Worm (Caenorhabditis elegans): ENCODE results near the gene crn-3.

Gene crn-3

DNA sequence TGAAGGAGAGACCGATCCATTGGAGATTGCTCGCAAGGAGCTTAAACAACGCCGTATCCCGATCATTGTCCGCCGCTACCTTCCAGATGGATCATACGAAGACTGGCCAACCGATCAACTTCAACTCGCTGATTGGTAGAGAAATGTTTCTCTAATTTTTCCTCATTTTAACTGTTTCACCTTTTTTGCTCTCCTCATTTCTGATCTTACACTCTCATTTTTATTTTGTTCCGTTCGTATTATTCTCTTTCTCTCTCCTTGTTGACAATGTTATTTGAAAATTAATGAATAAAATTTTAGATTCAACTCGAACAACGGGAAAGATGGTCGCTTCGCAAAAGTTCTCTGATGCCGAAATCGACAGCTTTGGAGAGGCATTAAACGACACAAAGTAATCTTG lies 8.2 kb upstream of the crn-3 start, which contains the start of gene dohh-1:
Gene dohh-1 (plus strand): TSS at position 301 of the 400 bp plus-strand sequence.
- no peak for TF ChIP-seq atf-7 (tag; optimal IDR thresholded peaks at IDR 0.05)
- TF ChIP-seq K12H6.12 (tag; optimal IDR thresholded peaks at IDR 0.05), result no peak
- no peak for TF ChIP-seq attf-6 (GFP tag; IDR thresholded peaks at IDR 0.05)
- no peak for TF ChIP-seq D2030.7 (GFP tag; IDR thresholded peaks at IDR 0.05)
- no peak for TF ChIP-seq madf-3 (GFP tag; IDR thresholded peaks at IDR 0.05)
- no peak for TF ChIP-seq ztf-6 (GFP tag; IDR thresholded peaks at IDR 0.05)
- no peak for TF ChIP-seq C17E4.6 (GFP tag; IDR thresholded peaks at IDR 0.05)
- TF ChIP-seq Y79H2A.3 (GFP tag; conservative IDR thresholded peaks at IDR 0.05), result no peak
- TF ChIP-seq Y67H2A.10 (GFP tag; conservative IDR thresholded peaks at IDR 0.05), result no peak
- TF ChIP-seq hrde-1 (tag; optimal IDR thresholded peaks at IDR 0.05; ENCODE audit: borderline replicate concordance), result no peak
- TF ChIP-seq F10E7.11 (tag; optimal IDR thresholded peaks at IDR 0.05), result no peak
- no peak for TF ChIP-seq let-607 (tag; optimal IDR thresholded peaks at IDR 0.05)
- TF ChIP-seq bed-1 (GFP tag; IDR thresholded peaks at IDR 0.05), result no peak
- no peak for TF ChIP-seq ceh-58 (GFP tag; IDR thresholded peaks at IDR 0.05)
- TF ChIP-seq somi-1 (GFP tag; optimal IDR thresholded peaks at IDR 0.05), result no peak
- no peak for TF ChIP-seq hlh-26 (GFP tag; conservative IDR thresholded peaks at IDR 0.05)
- TF ChIP-seq ama-1 (optimal IDR thresholded peaks at IDR 0.05), result no peak
- no peak for TF ChIP-seq ama-1 (GFP tag; optimal IDR thresholded peaks at IDR 0.05)

DNA sequence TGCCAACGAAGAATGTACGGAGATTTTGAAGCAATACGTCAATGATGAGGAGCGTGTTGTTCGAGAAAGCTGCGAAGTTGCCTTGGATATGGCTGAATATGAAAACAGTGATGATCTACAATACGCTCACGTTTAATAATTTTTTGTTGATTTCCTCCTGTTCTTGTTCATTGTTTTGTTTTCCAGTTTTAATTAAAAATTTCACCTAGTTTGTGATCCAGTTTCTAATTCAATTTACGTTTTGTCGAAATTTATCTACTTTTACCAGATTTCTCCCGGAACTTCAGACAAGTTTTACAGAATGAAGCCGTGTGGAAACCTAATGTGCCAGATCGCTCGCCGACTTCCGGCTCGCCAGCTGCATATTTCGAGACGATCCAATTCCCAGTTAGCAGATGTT lies 7.0 kb upstream of the crn-3 start, which contains the start of gene dap-3:
Gene dap-3 (plus strand): TSS at position 301 of the 400 bp plus-strand sequence.
- no peak for TF ChIP-seq egl-18 (GFP tag; IDR thresholded peaks at IDR 0.05)

- TF ChIP-seq egl-44 (GFP tag; IDR thresholded peaks at IDR 0.05) (no peak), lir-1 (GFP tag; conservative IDR thresholded peaks at IDR 0.05) (no peak), F57C9.4 (tag; optimal IDR thresholded peaks at IDR 0.05) (no peak), mcd-1 (GFP tag; IDR thresholded peaks at IDR 0.05) (no peak), tlf-1 (GFP tag; optimal IDR thresholded peaks at IDR 0.05) (no peak), attf-3 (GFP tag; conservative IDR thresholded peaks at IDR 0.05) (no peak), hsf-1 (GFP tag; IDR thresholded peaks at IDR 0.05) (no peak), B0035.1 (tag; optimal IDR thresholded peaks at IDR 0.05) (no peak), snpc-1.1 (tag; optimal IDR thresholded peaks at IDR 0.05; ENCODE audit: insufficient read depth) (no peak), dpff-1 (tag; optimal IDR thresholded peaks at IDR 0.05) (no peak), F22D6.2 (tag; optimal IDR thresholded peaks at IDR 0.05) (no peak), efl-1 (GFP tag; optimal IDR thresholded peaks at IDR 0.05) (no peak), Y79H2A.3 (GFP tag; conservative IDR thresholded peaks at IDR 0.05) (no peak), F52B5.7 (tag; optimal IDR thresholded peaks at IDR 0.05) (no peak), ztf-18 (tag; optimal IDR thresholded peaks at IDR 0.05) (no peak), ZK185.1 (tag; optimal IDR thresholded peaks at IDR 0.05; ENCODE audit: poor library complexity, severe bottlenecking) (no peak), lsl-1 (GFP tag; optimal IDR thresholded peaks at IDR 0.05) (no peak), mes-4 (tag; optimal IDR thresholded peaks at IDR 0.05) (no peak)
Measured at ce11 chrII:10582318-10582717, 5.5 kb upstream of the crn-3 start, which contains the start of gene mrps-22. mrps-22 (plus strand) TSS chrII:10582618.

ce11 chrII:10584036-10584435 lies 3.8 kb upstream of the crn-3 start, which contains the start of gene algn-9:
algn-9 (plus strand) TSS chrII:10584336.
- TF ChIP-seq hmg-20 (GFP tag; IDR thresholded peaks at IDR 0.05) (no peak), Y95B8A.8 (GFP tag; IDR thresholded peaks at IDR 0.05) (0 out of 2 replicates have a peak, but pooled peaks have one; percentile 11), him-1 (tag; optimal IDR thresholded peaks at IDR 0.05) (no peak), F49E8.2 (tag; optimal IDR thresholded peaks at IDR 0.05; ENCODE audit: insufficient read depth) (no peak)
